Worm (Caenorhabditis elegans): ENCODE data around the gene dpy-3.

The dpy-3 gene

ce11 chrX:2138923-2139322 is 6.5 kb downstream of the dpy-3 start (continued):
- no peak for TF ChIP-seq nhr-25 (tag; optimal IDR thresholded peaks at IDR 0.05; ENCODE audit: borderline replicate concordance, insufficient read depth)
- TF ChIP-seq dmd-8 (GFP tag; IDR thresholded peaks at IDR 0.05) = no peak
- TF ChIP-seq arid-1 (GFP tag; conservative IDR thresholded peaks at IDR 0.05) = no peak
- no peak for TF ChIP-seq mxl-2 (GFP tag; conservative IDR thresholded peaks at IDR 0.05)
- no peak for TF ChIP-seq F10B5.3 (tag; optimal IDR thresholded peaks at IDR 0.05)
- no peak for TF ChIP-seq Y5F2A.4 (GFP tag; optimal IDR thresholded peaks at IDR 0.05)
- TF ChIP-seq daf-16 (GFP tag; optimal IDR thresholded peaks at IDR 0.05) = peak in 1 of 2 experiments; percentile 10
- TF ChIP-seq daf-16 (tag; optimal IDR thresholded peaks at IDR 0.05) = no peak
- TF ChIP-seq hmg-1.1 (GFP tag; IDR thresholded peaks at IDR 0.05) = no peak
- TF ChIP-seq tra-1 (GFP tag; IDR thresholded peaks at IDR 0.05) = no peak
- no peak for TF ChIP-seq nhr-77 (tag; optimal IDR thresholded peaks at IDR 0.05)
- TF ChIP-seq ztf-11 (tag; optimal IDR thresholded peaks at IDR 0.05) = no peak
- no peak for TF ChIP-seq dmd-9 (GFP tag; IDR thresholded peaks at IDR 0.05)
- no peak for TF ChIP-seq rbr-2 (tag; optimal IDR thresholded peaks at IDR 0.05)
- TF ChIP-seq hif-1 (tag; optimal IDR thresholded peaks at IDR 0.05) = peak in 1 of 2 experiments; percentile 9

DNA sequence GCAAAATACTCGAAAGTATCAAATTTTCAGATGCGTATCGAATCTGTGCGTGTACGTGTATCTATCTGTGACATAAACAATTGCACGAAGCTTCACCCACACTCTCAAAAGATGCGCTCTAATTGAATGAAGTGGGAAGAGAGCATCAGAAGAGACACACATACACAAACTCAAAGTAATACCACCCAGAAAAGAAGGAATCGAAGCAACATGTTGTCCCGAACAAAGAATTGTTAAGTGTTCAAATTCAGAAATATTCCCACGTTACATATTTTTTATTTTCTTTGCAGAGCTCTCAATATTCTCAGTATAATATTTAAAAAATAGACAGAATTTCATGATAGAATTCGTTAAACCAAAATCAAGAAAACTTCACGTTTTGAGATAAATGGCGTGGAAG is 8.5 kb downstream of the dpy-3 start:
- TF ChIP-seq aha-1 (tag) (peak; percentile 95), dmd-6 (GFP tag; IDR thresholded peaks at IDR 0.05) (no peak)

DNA sequence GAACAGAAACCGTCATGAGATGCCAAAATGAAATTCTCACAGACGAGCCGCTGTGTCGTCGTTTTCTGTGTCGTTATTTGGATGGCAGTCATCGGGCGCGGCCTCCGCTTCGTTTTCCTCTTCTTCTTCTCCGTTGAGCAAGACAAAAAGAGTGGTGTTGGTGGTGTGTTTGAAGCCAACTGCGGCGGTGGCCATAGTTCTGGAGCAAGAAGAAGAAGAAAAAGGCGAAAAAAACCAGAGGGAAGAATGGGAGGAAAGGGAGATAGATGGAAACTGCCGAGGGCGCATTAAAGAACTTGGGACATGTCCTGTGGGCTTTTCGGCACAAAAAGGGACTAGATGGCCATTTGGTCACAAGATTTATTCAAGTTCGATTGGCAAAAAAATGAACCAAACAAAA is 13.8 kb downstream of the dpy-3 start, which contains the start of gene F53B1.9:
F53B1.9 (minus strand) TSS at position 195 of the 400 bp plus-strand sequence.
- peak; percentile 8; the same call in 1 of the 2 replicates for TF ChIP-seq set-16 (GFP tag; IDR thresholded peaks at IDR 0.05)
- peak; percentile 6 for TF ChIP-seq mes-2 (tag; optimal IDR thresholded peaks at IDR 0.05; ENCODE audit: poor library complexity, severe bottlenecking)
- peak; percentile 17 for TF ChIP-seq hlh-30 (tag; optimal IDR thresholded peaks at IDR 0.05; ENCODE audit: insufficient read depth)
- 0 out of 2 replicates have a peak, but pooled peaks have one; percentile 9 for TF ChIP-seq hmg-1.1 (GFP tag; IDR thresholded peaks at IDR 0.05)
- no peak for TF ChIP-seq attf-4 (tag; optimal IDR thresholded peaks at IDR 0.05)
- no peak for TF ChIP-seq snpc-1.2 (GFP tag; IDR thresholded peaks at IDR 0.05)
- no peak for TF ChIP-seq mxl-2 (GFP tag; conservative IDR thresholded peaks at IDR 0.05)
- no peak for TF ChIP-seq arid-1 (GFP tag; conservative IDR thresholded peaks at IDR 0.05)

DNA sequence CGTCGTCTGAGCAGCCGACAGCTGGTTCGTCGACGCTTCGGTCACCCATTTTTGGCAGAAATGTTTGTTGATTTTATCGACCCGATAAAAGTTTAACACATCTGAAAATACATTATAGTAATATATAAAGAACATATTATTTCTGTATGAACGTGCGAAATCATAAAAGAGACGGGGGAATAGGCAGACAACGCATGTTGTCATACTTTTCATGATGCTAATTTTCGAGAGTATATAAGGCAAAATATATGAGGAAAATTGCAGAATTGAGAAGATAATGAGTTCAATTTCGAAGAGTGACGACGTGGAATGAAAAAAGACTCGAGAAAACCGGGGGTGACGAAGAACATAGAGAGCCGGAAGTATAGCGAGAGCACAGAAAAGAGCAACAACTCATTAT is 15.3 kb downstream of the dpy-3 start, which contains the start of gene F53B1.8:
F53B1.8 (minus strand) TSS at position 101 of the 400 bp plus-strand sequence.
- no peak for TF ChIP-seq F26F4.8 (GFP tag; conservative IDR thresholded peaks at IDR 0.05)
- no peak for TF ChIP-seq hlh-11 (tag; optimal IDR thresholded peaks at IDR 0.05)
- no peak for TF ChIP-seq lin-38 (GFP tag; IDR thresholded peaks at IDR 0.05)
- TF ChIP-seq cey-2 (tag; optimal IDR thresholded peaks at IDR 0.05; ENCODE audit: borderline replicate concordance, insufficient read depth) = no peak
- TF ChIP-seq Y75B8A.6 (GFP tag; IDR thresholded peaks at IDR 0.05) = no peak
- no peak for TF ChIP-seq nhr-77 (tag; optimal IDR thresholded peaks at IDR 0.05)
- TF ChIP-seq ceh-28 (tag; optimal IDR thresholded peaks at IDR 0.05) = no peak
- TF ChIP-seq nhr-41 (GFP tag; IDR thresholded peaks at IDR 0.05) = no peak
- TF ChIP-seq Y5F2A.4 (GFP tag; optimal IDR thresholded peaks at IDR 0.05) = no peak
- no peak for TF ChIP-seq ztf-7 (tag; optimal IDR thresholded peaks at IDR 0.05)
- TF ChIP-seq ztf-11 (tag; optimal IDR thresholded peaks at IDR 0.05) = no peak
- no peak for TF ChIP-seq ces-1 (GFP tag; optimal IDR thresholded peaks at IDR 0.05)
- no peak for TF ChIP-seq hlh-30 (tag; optimal IDR thresholded peaks at IDR 0.05; ENCODE audit: insufficient read depth)
- no peak for TF ChIP-seq mes-2 (tag; optimal IDR thresholded peaks at IDR 0.05; ENCODE audit: poor library complexity, severe bottlenecking)
- no peak for TF ChIP-seq F49E8.2 (tag; optimal IDR thresholded peaks at IDR 0.05; ENCODE audit: borderline replicate concordance)
- no peak for TF ChIP-seq nhr-111 (GFP tag; optimal IDR thresholded peaks at IDR 0.05)
- no peak for TF ChIP-seq egl-27 (tag; optimal IDR thresholded peaks at IDR 0.05)

Measured in whole organism, L4 larva.